Fruit fly (Drosophila melanogaster): ENCODE measurements around the gene Elys.

Elys gene

dm6 chrX:19622924-19623323 lies 29.2 kb upstream of the Elys start, which contains the start of the genes Naa20A and MKP-4 (continued):
- TF ChIP-seq aop (GFP tag; IDR thresholded peaks at IDR 0.05) = no peak
- TF ChIP-seq pb (GFP tag; optimal IDR thresholded peaks at IDR 0.05) = no peak
- no peak for TF ChIP-seq Dek (tag; optimal IDR thresholded peaks at IDR 0.05)
- no peak for TF ChIP-seq CG3281 (GFP tag; optimal IDR thresholded peaks at IDR 0.05)
- no peak for TF ChIP-seq eve (GFP tag; optimal IDR thresholded peaks at IDR 0.05)
- no peak for TF ChIP-seq Hsf (GFP tag; optimal IDR thresholded peaks at IDR 0.05)
- no peak for TF ChIP-seq Ets65A (GFP tag)
- TF ChIP-seq CG6272 (GFP tag; IDR thresholded peaks at IDR 0.05) = no peak
- peak; percentile 87 for TF ChIP-seq Dref (GFP tag; IDR thresholded peaks at IDR 0.05)
- TF ChIP-seq sr (GFP tag; IDR thresholded peaks at IDR 0.05) = no peak
- TF ChIP-seq CG31224 (GFP tag; IDR thresholded peaks at IDR 0.05) = no peak
- peak; percentile 81 for TF ChIP-seq MESR4 (GFP tag; optimal IDR thresholded peaks at IDR 0.05)
- TF ChIP-seq row (GFP tag; IDR thresholded peaks at IDR 0.05) = peak; percentile 28; the same call in 1 of the 3 replicates
- peak; percentile 34 for TF ChIP-seq HmgZ (tag; optimal IDR thresholded peaks at IDR 0.05)
- no peak for TF ChIP-seq Hmr (GFP tag; optimal IDR thresholded peaks at IDR 0.05)
- no peak for TF ChIP-seq dysf (GFP tag; IDR thresholded peaks at IDR 0.05)
- no peak for TF ChIP-seq CoRest (tag; optimal IDR thresholded peaks at IDR 0.05)
- no peak for TF ChIP-seq Hr39 (optimal IDR thresholded peaks at IDR 0.05)
- TF ChIP-seq tna (GFP tag; IDR thresholded peaks at IDR 0.05; ENCODE audit: partially characterized antibody) = peak; percentile 60
- no peak for TF ChIP-seq ro (GFP tag; IDR thresholded peaks at IDR 0.05)
- no peak for TF ChIP-seq CG4424 (GFP tag; optimal IDR thresholded peaks at IDR 0.05)
- TF ChIP-seq amos (GFP tag; IDR thresholded peaks at IDR 0.05; ENCODE audit: partially characterized antibody) = peak; percentile 81
- no peak for TF ChIP-seq CrebB (tag; optimal IDR thresholded peaks at IDR 0.05)
- TF ChIP-seq Bgb (GFP tag; IDR thresholded peaks at IDR 0.05; ENCODE audit: partially characterized antibody) = peak; percentile 77; the same call in 1 of the 2 replicates
- peak; percentile 82 for TF ChIP-seq CG17385 (GFP tag; optimal IDR thresholded peaks at IDR 0.05)
- TF ChIP-seq MTF-1 (GFP tag; optimal IDR thresholded peaks at IDR 0.05; ENCODE audit: borderline replicate concordance) = no peak
- no peak for TF ChIP-seq Lpt (GFP tag; optimal IDR thresholded peaks at IDR 0.05)
- TF ChIP-seq org-1 (GFP tag; optimal IDR thresholded peaks at IDR 0.05) = no peak
- TF ChIP-seq Eip74EF (GFP tag; optimal IDR thresholded peaks at IDR 0.05) = no peak
- TF ChIP-seq CG9727 (GFP tag; optimal IDR thresholded peaks at IDR 0.05) = no peak
- no peak for TF ChIP-seq Lim3 (GFP tag; IDR thresholded peaks at IDR 0.05)
- peak; percentile 28; the same call in 1 of the 2 replicates for TF ChIP-seq CG2129 (GFP tag; IDR thresholded peaks at IDR 0.05; ENCODE audit: partially characterized antibody)
- no peak for TF ChIP-seq bsh (GFP tag; optimal IDR thresholded peaks at IDR 0.05)
- no peak for TF ChIP-seq CG10654 (GFP tag; optimal IDR thresholded peaks at IDR 0.05)
- no peak for TF ChIP-seq lola (GFP tag; optimal IDR thresholded peaks at IDR 0.05)
- no peak for TF ChIP-seq tx (GFP tag; optimal IDR thresholded peaks at IDR 0.05)
- no peak for TF ChIP-seq slbo (GFP tag; IDR thresholded peaks at IDR 0.05)
- no peak for TF ChIP-seq CG15696 (tag; optimal IDR thresholded peaks at IDR 0.05)
- no peak for TF ChIP-seq Neu2 (GFP tag; optimal IDR thresholded peaks at IDR 0.05; ENCODE audit: borderline replicate concordance)
- no peak for TF ChIP-seq ken (GFP tag; IDR thresholded peaks at IDR 0.05)
- no peak for TF ChIP-seq CG15269 (tag; optimal IDR thresholded peaks at IDR 0.05)
- TF ChIP-seq Ets97D (GFP tag; optimal IDR thresholded peaks at IDR 0.05) = peak; percentile 49
- no peak for TF ChIP-seq CG6813 (GFP tag; optimal IDR thresholded peaks at IDR 0.05)
- TF ChIP-seq Drgx (GFP tag; IDR thresholded peaks at IDR 0.05) = no peak
- TF ChIP-seq jumu (GFP tag; optimal IDR thresholded peaks at IDR 0.05) = no peak
- TF ChIP-seq gro (GFP tag; optimal IDR thresholded peaks at IDR 0.05) = no peak
- TF ChIP-seq exex (tag; optimal IDR thresholded peaks at IDR 0.05) = no peak
- TF ChIP-seq CG11398 (GFP tag; optimal IDR thresholded peaks at IDR 0.05) = no peak
- peak; percentile 26 for TF ChIP-seq trem (tag; optimal IDR thresholded peaks at IDR 0.05)
- 0 out of 2 replicates have a peak, but pooled peaks have one; percentile 30 for TF ChIP-seq nerfin-2 (GFP tag; IDR thresholded peaks at IDR 0.05; ENCODE audit: partially characterized antibody)
- TF ChIP-seq CG12236 (GFP tag; optimal IDR thresholded peaks at IDR 0.05) = no peak

All from whole organism, embryonic.